Worm (Caenorhabditis elegans) whole organism, mixed stage, embryonic: ENCODE measurements around the gene pnk-4.

Source experiments
- bed-3 ChIP-seq: fragments of 200-800 bp; sonication (Bioruptor generic); optimal IDR thresholded peaks from 3 replicates; lab custom pipeline; 2018; ENCODE audit warnings: mild to moderate bottlenecking, missing genetic modification characterization, moderate library complexity, missing compliant biosample characterization
- cnd-1 ChIP-seq: fragments of 200-800 bp; sonication (Bioruptor generic); optimal IDR thresholded peaks from 2 replicates; lab custom pipeline; 2018; ENCODE audit warnings: mild to moderate bottlenecking, missing genetic modification characterization, missing compliant biosample characterization
- elt-1 ChIP-seq: sonication (generic microtip); optimal IDR thresholded peaks from 2 replicates; lab custom pipeline; 2017; ENCODE audit warnings: missing genetic modification characterization, mild to moderate bottlenecking, missing compliant biosample characterization, antibody characterized with exemption, moderate library complexity, borderline replicate concordance; ENCODE audit not compliant: insufficient read depth
- ham-2 ChIP-seq: fragments of 200-800 bp; sonication (Bioruptor generic); optimal IDR thresholded peaks from 2 replicates; lab custom pipeline; 2018; ENCODE audit warnings: mild to moderate bottlenecking, missing genetic modification characterization, missing compliant biosample characterization
- lin-13 ChIP-seq: fragments of 150-350 bp; optimal IDR thresholded peaks from 2 replicates; lab custom pipeline; 2014; ENCODE audit warnings: missing biosample characterization, missing genetic modification characterization
- lsy-2 ChIP-seq: fragments of 150-350 bp; optimal IDR thresholded peaks from 2 replicates; lab custom pipeline; 2014; ENCODE audit warnings: missing biosample characterization, missing genetic modification characterization
- nhr-12 ChIP-seq: fragments of 150-350 bp; optimal IDR thresholded peaks from 2 replicates; lab custom pipeline; 2014; ENCODE audit warnings: missing biosample characterization, missing genetic modification characterization
- snpc-4 ChIP-seq: fragments of 150-350 bp; optimal IDR thresholded peaks from 2 replicates; lab custom pipeline; 2014; ENCODE audit warnings: missing biosample characterization, missing genetic modification characterization
- unc-120 ChIP-seq: sonication (generic microtip); optimal IDR thresholded peaks from 2 replicates; lab custom pipeline; 2017; ENCODE audit warnings: missing genetic modification characterization, missing compliant biosample characterization; ENCODE audit not compliant: poor library complexity, severe bottlenecking
- unc-62 ChIP-seq: fragments of 150-350 bp; optimal IDR thresholded peaks from 2 replicates; lab custom pipeline; 2014; ENCODE audit warnings: missing biosample characterization, missing genetic modification reagents, missing genetic modification characterization

DNA sequence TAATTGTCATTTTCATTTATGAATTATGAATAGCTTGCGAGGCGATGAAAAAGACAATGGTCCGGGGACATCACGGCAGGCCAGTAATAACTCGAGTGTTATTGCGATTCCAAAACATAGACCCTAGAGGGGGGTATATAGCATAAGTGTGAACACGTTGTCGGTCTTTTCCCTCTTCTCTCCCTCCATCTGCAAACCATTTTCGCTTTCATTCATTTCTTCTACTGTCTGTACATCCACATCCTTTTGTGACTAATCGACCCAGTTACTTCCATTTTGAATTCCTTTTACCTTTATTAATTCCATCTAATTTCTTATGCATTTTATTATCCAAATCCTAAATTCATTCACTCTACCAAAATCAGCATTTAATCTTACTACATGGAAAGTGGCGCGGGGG, 16.6 kb upstream of the pnk-4 start:
- TF ChIP-seq ham-2 (GFP tag; lab: Kevin White, UChicago) (no peak), lsy-2 (no peak), snpc-4 (tag; lab: Kevin White, UChicago) (no peak), unc-62 (GFP tag; lab: Kevin White, UChicago) (no peak), cnd-1 (tag; lab: Kevin White, UChicago) (no peak), unc-120 (tag; lab: Kevin White, UChicago) (no peak), lin-13 (no peak), elt-1 (no peak), bed-3 (GFP tag; lab: Kevin White, UChicago) (no peak), nhr-12 (tag; lab: Kevin White, UChicago) (no peak)
